Worm (Caenorhabditis elegans) whole organism, mixed stage, embryonic: ENCODE data around the gene glr-2.

Experiments
- bed-3 ChIP-seq: fragments of 200-800 bp; sonication (Bioruptor generic); optimal IDR thresholded peaks from 3 replicates; lab custom pipeline; 2018; ENCODE audit warnings: mild to moderate bottlenecking, missing genetic modification characterization, moderate library complexity, missing compliant biosample characterization
- blmp-1 ChIP-seq: fragments of 150-350 bp; optimal IDR thresholded peaks from 2 replicates; lab custom pipeline; 2014; ENCODE audit warnings: missing biosample characterization, missing genetic modification characterization
- ceh-43 ChIP-seq: fragments of 200-800 bp; sonication (Bioruptor generic); optimal IDR thresholded peaks from 2 replicates; lab custom pipeline; 2018; ENCODE audit warnings: mild to moderate bottlenecking, missing genetic modification characterization, moderate library complexity, missing compliant biosample characterization
- ceh-83 ChIP-seq: fragments of 200-800 bp; sonication (Bioruptor generic); optimal IDR thresholded peaks from 2 replicates; lab custom pipeline; 2018; ENCODE audit warnings: mild to moderate bottlenecking, missing genetic modification characterization, missing compliant biosample characterization
- ces-1 ChIP-seq: fragments of 150-350 bp; optimal IDR thresholded peaks from 2 replicates; lab custom pipeline; 2014; ENCODE audit warnings: missing biosample characterization, missing genetic modification reagents, missing genetic modification characterization
- cnd-1 ChIP-seq: fragments of 200-800 bp; sonication (Bioruptor generic); optimal IDR thresholded peaks from 2 replicates; lab custom pipeline; 2018; ENCODE audit warnings: mild to moderate bottlenecking, missing genetic modification characterization, missing compliant biosample characterization
- drap-1 ChIP-seq: fragments of 200-800 bp; sonication (Bioruptor generic); optimal IDR thresholded peaks from 3 replicates; lab custom pipeline; 2018; ENCODE audit warnings: mild to moderate bottlenecking, missing genetic modification characterization, missing compliant biosample characterization
- elt-1 ChIP-seq: sonication (generic microtip); optimal IDR thresholded peaks from 2 replicates; lab custom pipeline; 2017; ENCODE audit warnings: missing genetic modification characterization, mild to moderate bottlenecking, missing compliant biosample characterization, antibody characterized with exemption, moderate library complexity, borderline replicate concordance; ENCODE audit not compliant: insufficient read depth
- flh-1 ChIP-seq: fragments of 200-800 bp; sonication (Bioruptor generic); optimal IDR thresholded peaks from 2 replicates; lab custom pipeline; 2018; ENCODE audit warnings: mild to moderate bottlenecking, missing genetic modification characterization, moderate library complexity, missing compliant biosample characterization
- ham-2 ChIP-seq: fragments of 200-800 bp; sonication (Bioruptor generic); optimal IDR thresholded peaks from 2 replicates; lab custom pipeline; 2018; ENCODE audit warnings: mild to moderate bottlenecking, missing genetic modification characterization, missing compliant biosample characterization
- hlh-1 ChIP-seq: fragments of 150-350 bp; optimal IDR thresholded peaks from 2 replicates; lab custom pipeline; 2014; ENCODE audit warnings: missing biosample characterization, missing genetic modification reagents, missing genetic modification characterization
- lin-13 ChIP-seq: fragments of 150-350 bp; optimal IDR thresholded peaks from 2 replicates; lab custom pipeline; 2014; ENCODE audit warnings: missing biosample characterization, missing genetic modification characterization
- lin-32 ChIP-seq: fragments of 200-800 bp; sonication (Bioruptor generic); optimal IDR thresholded peaks from 2 replicates; lab custom pipeline; 2018; ENCODE audit warnings: mild to moderate bottlenecking, missing genetic modification characterization, missing compliant biosample characterization
- lsy-2 ChIP-seq: fragments of 150-350 bp; optimal IDR thresholded peaks from 2 replicates; lab custom pipeline; 2014; ENCODE audit warnings: missing biosample characterization, missing genetic modification characterization
- mab-5 ChIP-seq: fragments of 150-350 bp; optimal IDR thresholded peaks from 2 replicates; lab custom pipeline; 2014; ENCODE audit warnings: missing biosample characterization, missing genetic modification characterization
- mep-1 ChIP-seq: fragments of 150-350 bp; optimal IDR thresholded peaks from 2 replicates; lab custom pipeline; 2017; ENCODE audit warnings: missing biosample characterization, missing genetic modification reagents, missing genetic modification characterization, inconsistent platforms
- mls-2 ChIP-seq: sonication (generic microtip); optimal IDR thresholded peaks from 2 replicates; lab custom pipeline; 2016; ENCODE audit warnings: mild to moderate bottlenecking, missing genetic modification characterization, moderate library complexity, missing compliant biosample characterization
- nhr-12 ChIP-seq: fragments of 150-350 bp; optimal IDR thresholded peaks from 2 replicates; lab custom pipeline; 2014; ENCODE audit warnings: missing biosample characterization, missing genetic modification characterization
- nhr-2 ChIP-seq: fragments of 150-350 bp; optimal IDR thresholded peaks from 2 replicates; lab custom pipeline; 2014; ENCODE audit warnings: missing biosample characterization, missing genetic modification characterization
- nhr-237 ChIP-seq: fragments of 150-350 bp; optimal IDR thresholded peaks from 2 replicates; lab custom pipeline; 2014; ENCODE audit warnings: missing biosample characterization, missing genetic modification characterization
- nhr-28 ChIP-seq: fragments of 150-350 bp; optimal IDR thresholded peaks from 2 replicates; lab custom pipeline; 2014; ENCODE audit warnings: missing biosample characterization, missing genetic modification characterization
- nhr-76 ChIP-seq: sonication (generic microtip); optimal IDR thresholded peaks from 2 replicates; lab custom pipeline; 2017; ENCODE audit warnings: missing biosample characterization, missing genetic modification characterization
- pha-4 ChIP-seq: fragments of 150-350 bp; optimal IDR thresholded peaks from 2 replicates; lab custom pipeline; 2018; ENCODE audit warnings: missing biosample characterization, missing genetic modification reagents, missing genetic modification characterization
- snpc-4 ChIP-seq: fragments of 150-350 bp; optimal IDR thresholded peaks from 2 replicates; lab custom pipeline; 2014; ENCODE audit warnings: missing biosample characterization, missing genetic modification characterization
- sptf-1 ChIP-seq: sonication (generic microtip); optimal IDR thresholded peaks from 2 replicates; lab custom pipeline; 2017; ENCODE audit warnings: mild to moderate bottlenecking, missing genetic modification characterization, moderate library complexity, missing compliant biosample characterization
- tbx-8 ChIP-seq: fragments of 200-800 bp; sonication (Bioruptor generic); optimal IDR thresholded peaks from 2 replicates; lab custom pipeline; 2018; ENCODE audit warnings: mild to moderate bottlenecking, missing genetic modification characterization, moderate library complexity, missing compliant biosample characterization
- unc-120 ChIP-seq: sonication (generic microtip); optimal IDR thresholded peaks from 2 replicates; lab custom pipeline; 2017; ENCODE audit warnings: missing genetic modification characterization, missing compliant biosample characterization; ENCODE audit not compliant: poor library complexity, severe bottlenecking
- unc-39 ChIP-seq: fragments of 150-350 bp; optimal IDR thresholded peaks from 2 replicates; lab custom pipeline; 2014; ENCODE audit warnings: missing biosample characterization, missing genetic modification characterization
- unc-62 ChIP-seq: fragments of 150-350 bp; optimal IDR thresholded peaks from 2 replicates; lab custom pipeline; 2014; ENCODE audit warnings: missing biosample characterization, missing genetic modification reagents, missing genetic modification characterization
- zip-8 ChIP-seq: fragments of 150-350 bp; optimal IDR thresholded peaks from 2 replicates; lab custom pipeline; 2014; ENCODE audit warnings: missing biosample characterization, missing genetic modification characterization
- ztf-11 ChIP-seq: fragments of 150-350 bp; optimal IDR thresholded peaks from 2 replicates; lab custom pipeline; 2014; ENCODE audit warnings: missing biosample characterization, missing genetic modification characterization

glr-2 gene

ce11 chrIII:7112285-7112684, 32.5 kb downstream of the glr-2 start:
- no peak for TF ChIP-seq nhr-237 (tag; lab: Kevin White, UChicago)
- TF ChIP-seq unc-39 (tag; lab: Kevin White, UChicago) = no peak
- TF ChIP-seq lsy-2 (tag; lab: Kevin White, UChicago) = no peak
- TF ChIP-seq drap-1 (GFP tag; lab: Kevin White, UChicago) = no peak
- TF ChIP-seq ztf-11 = no peak
- TF ChIP-seq unc-62 (GFP tag; lab: Kevin White, UChicago) = no peak
- TF ChIP-seq snpc-4 = no peak

ce11 chrIII:7111793-7112192, 33.0 kb downstream of the glr-2 start, which contains the start of gene B0280.7:
Gene B0280.7, minus strand, starts transcription at chrIII:7111893.
- no peak for TF ChIP-seq nhr-12 (tag; lab: Kevin White, UChicago)
- TF ChIP-seq elt-1 (tag; lab: Kevin White, UChicago) = no peak

- TF ChIP-seq blmp-1 (tag; lab: Kevin White, UChicago) (no peak), bed-3 (GFP tag; lab: Kevin White, UChicago) (no peak), mep-1 (tag; lab: Kevin White, UChicago) (no peak), unc-120 (tag; lab: Kevin White, UChicago) (no peak), ces-1 (GFP tag; lab: Kevin White, UChicago) (no peak), lin-13 (tag; lab: Kevin White, UChicago) (no peak), pha-4 (tag; lab: Kevin White, UChicago) (no peak), ceh-43 (GFP tag; lab: Kevin White, UChicago) (no peak), tbx-8 (GFP tag; lab: Kevin White, UChicago) (no peak), lin-32 (GFP tag; lab: Kevin White, UChicago) (no peak), ceh-83 (GFP tag; lab: Kevin White, UChicago) (no peak), hlh-1 (tag; lab: Kevin White, UChicago) (no peak), ham-2 (GFP tag; lab: Kevin White, UChicago) (no peak), cnd-1 (tag; lab: Kevin White, UChicago) (no peak), sptf-1 (no peak), nhr-2 (tag; lab: Kevin White, UChicago) (no peak), nhr-237 (tag; lab: Kevin White, UChicago) (no peak)
- TF ChIP-seq, all 35 proteins: peak for 0
Measured at ce11 chrIII:7107965-7108364, 36.8 kb downstream of the glr-2 start, which contains the start of gene odd-1. Gene odd-1, plus strand, starts transcription at chrIII:7108313.

- TF ChIP-seq mls-2 (tag; lab: Kevin White, UChicago) (no peak), sptf-1 (no peak), zip-8 (no peak), nhr-76 (tag; lab: Kevin White, UChicago) (no peak), lsy-2 (tag; lab: Kevin White, UChicago) (no peak), lin-13 (tag; lab: Kevin White, UChicago) (no peak), hlh-1 (tag; lab: Kevin White, UChicago) (no peak), nhr-237 (tag; lab: Kevin White, UChicago) (no peak), unc-62 (GFP tag; lab: Kevin White, UChicago) (no peak), nhr-28 (tag; lab: Kevin White, UChicago) (no peak), mab-5 (tag; lab: Kevin White, UChicago) (no peak), pha-4 (tag; lab: Kevin White, UChicago) (no peak), tbx-8 (GFP tag; lab: Kevin White, UChicago) (no peak)
- TF ChIP-seq, all 35 proteins: peak for 0
Measured at ce11 chrIII:7106854-7107253, 37.9 kb downstream of the glr-2 start.

ce11 chrIII:7103940-7104440, 40.8 kb downstream of the glr-2 start, which contains the start of gene cpg-2:
Gene cpg-2, minus strand, starts transcription at chrIII:7103990.
- TF ChIP-seq lin-32 (GFP tag; lab: Kevin White, UChicago) (no peak), unc-62 (GFP tag; lab: Kevin White, UChicago) (no peak), ceh-43 (GFP tag; lab: Kevin White, UChicago) (no peak), ztf-11 (no peak), elt-1 (tag; lab: Kevin White, UChicago) (no peak), flh-1 (GFP tag; lab: Kevin White, UChicago) (no peak), cnd-1 (tag; lab: Kevin White, UChicago) (no peak), ceh-83 (GFP tag; lab: Kevin White, UChicago) (no peak), ces-1 (GFP tag; lab: Kevin White, UChicago) (no peak), nhr-76 (tag; lab: Kevin White, UChicago) (no peak)
